Fruit fly (Drosophila melanogaster) whole organism, embryonic: Measurements from ENCODE around the gene CG6180.
A peak's percentile ranks its signal among the peaks of the same experiment; 100 is the strongest.

Experiments used
- ATbp ChIP-seq: fragments of 200-800 bp; sonication (Bioruptor generic); optimal IDR thresholded peaks from 2 replicates; lab custom pipeline; 2017; ENCODE audit warnings: missing biosample characterization, mild to moderate bottlenecking, missing genetic modification characterization, missing genetic modification reagents
- Atf3 ChIP-seq: fragments of 200-800 bp; sonication (Bioruptor generic); optimal IDR thresholded peaks from 3 replicates; lab custom pipeline; 2016; ENCODE audit warnings: missing biosample characterization, missing genetic modification characterization
- BtbVII ChIP-seq: fragments of 200-800 bp; sonication (Bioruptor generic); optimal IDR thresholded peaks from 3 replicates; lab custom pipeline; 2017; ENCODE audit warnings: missing biosample characterization, mild to moderate bottlenecking, missing genetic modification characterization
- CG10267 ChIP-seq: fragments of 200-800 bp; sonication (Bioruptor generic); optimal IDR thresholded peaks from 2 replicates; lab custom pipeline; 2018; ENCODE audit warnings: missing biosample characterization, mild to moderate bottlenecking, missing genetic modification characterization, moderate library complexity
- CG12155 ChIP-seq: fragments of 200-800 bp; sonication (Bioruptor generic); optimal IDR thresholded peaks from 3 replicates; lab custom pipeline; 2016; ENCODE audit warnings: missing biosample characterization, missing genetic modification characterization
- CG1602 ChIP-seq: fragments of 200-800 bp; sonication (Bioruptor generic); optimal IDR thresholded peaks from 3 replicates; lab custom pipeline; 2016; ENCODE audit warnings: missing biosample characterization, missing genetic modification characterization
- CG17912 ChIP-seq: fragments of 200-800 bp; sonication (Bioruptor generic); optimal IDR thresholded peaks from 2 replicates; lab custom pipeline; 2018; ENCODE audit warnings: missing biosample characterization, mild to moderate bottlenecking, missing genetic modification characterization
- CG2199 ChIP-seq: fragments of 200-800 bp; sonication (Bioruptor generic); IDR thresholded peaks from 3 replicates; pipeline ENCODE4 v1.3.6; 2022; ENCODE audit warnings: missing biosample characterization, missing genetic modification characterization
- CG2875 ChIP-seq: fragments of 200-800 bp; sonication (Bioruptor generic); optimal IDR thresholded peaks from 2 replicates; lab custom pipeline; 2017; ENCODE audit warnings: missing biosample characterization, mild to moderate bottlenecking, missing genetic modification characterization, missing genetic modification reagents
- CG30403 ChIP-seq: fragments of 200-800 bp; sonication (Bioruptor generic); optimal IDR thresholded peaks from 3 replicates; lab custom pipeline; 2016; ENCODE audit warnings: missing biosample characterization, missing genetic modification characterization
- CG32772 ChIP-seq: fragments of 200-800 bp; sonication (Bioruptor generic); IDR thresholded peaks from 2 replicates; pipeline ENCODE4 v1.3.6; 2022; ENCODE audit warnings: missing biosample characterization, missing genetic modification characterization
- CG3838 ChIP-seq: fragments of 200-800 bp; sonication (Bioruptor generic); optimal IDR thresholded peaks from 3 replicates; lab custom pipeline; 2016; ENCODE audit warnings: missing biosample characterization, missing genetic modification characterization
- CG3995 ChIP-seq: fragments of 200-800 bp; sonication (Bioruptor generic); optimal IDR thresholded peaks from 3 replicates; lab custom pipeline; 2016; ENCODE audit warnings: missing biosample characterization, missing genetic modification characterization
- CG5245 ChIP-seq: fragments of 200-800 bp; sonication (Bioruptor generic); optimal IDR thresholded peaks from 3 replicates; lab custom pipeline; 2016; ENCODE audit warnings: missing biosample characterization, missing genetic modification characterization
- CG7745 ChIP-seq: fragments of 200-800 bp; sonication (Bioruptor generic); optimal IDR thresholded peaks from 2 replicates; lab custom pipeline; 2018; ENCODE audit warnings: missing biosample characterization, mild to moderate bottlenecking, missing genetic modification characterization, moderate library complexity
- CG7928 ChIP-seq: fragments of 200-800 bp; sonication (Bioruptor generic); optimal IDR thresholded peaks from 2 replicates; lab custom pipeline; 2017; ENCODE audit warnings: missing biosample characterization, mild to moderate bottlenecking, missing genetic modification characterization
- CG9932 ChIP-seq: fragments of 200-800 bp; sonication (Bioruptor generic); IDR thresholded peaks from 2 replicates; pipeline ENCODE4 v1.3.6; 2022; ENCODE audit warnings: missing biosample characterization, missing genetic modification characterization
- Dp ChIP-seq: fragments of 200-800 bp; sonication (Bioruptor generic); optimal IDR thresholded peaks from 2 replicates; lab custom pipeline; 2018; ENCODE audit warnings: missing biosample characterization, mild to moderate bottlenecking, missing genetic modification characterization, moderate library complexity
- GATAe ChIP-seq: fragments of 200-800 bp; sonication (Bioruptor generic); conservative IDR thresholded peaks from 2 replicates; pipeline ENCODE4 v1.3.6; 2022; ENCODE audit warnings: missing biosample characterization, missing genetic modification characterization
- Hey ChIP-seq: fragments of 200-800 bp; sonication (Bioruptor generic); optimal IDR thresholded peaks from 3 replicates; lab custom pipeline; 2018; ENCODE audit warnings: missing biosample characterization, mild to moderate bottlenecking, missing genetic modification characterization
- Hsf ChIP-seq: fragments of 200-800 bp; sonication (Bioruptor generic); optimal IDR thresholded peaks from 3 replicates; lab custom pipeline; 2016; ENCODE audit warnings: missing biosample characterization, missing genetic modification characterization
- Myb ChIP-seq: fragments of 200-800 bp; sonication (Bioruptor generic); optimal IDR thresholded peaks from 2 replicates; lab custom pipeline; 2016; ENCODE audit warnings: missing biosample characterization, missing genetic modification characterization
- Scr ChIP-seq: fragments of 200-800 bp; sonication (Bioruptor generic); IDR thresholded peaks from 2 replicates; pipeline ENCODE4 v1.3.6; 2022; ENCODE audit warnings: missing biosample characterization, missing genetic modification characterization; ENCODE audit not compliant: partially characterized antibody
- Sin3A ChIP-seq: fragments of >200 bp; optimal IDR thresholded peaks from 2 replicates; lab custom pipeline; 2018
- Taf1 ChIP-seq: fragments of 200-800 bp; sonication (Bioruptor generic); IDR thresholded peaks from 2 replicates; pipeline ENCODE4 v1.3.6; 2022; ENCODE audit warnings: missing biosample characterization, missing genetic modification characterization
- Vsx1 ChIP-seq: fragments of 200-800 bp; sonication (Bioruptor generic); optimal IDR thresholded peaks from 2 replicates; lab custom pipeline; 2017; ENCODE audit warnings: missing biosample characterization, mild to moderate bottlenecking, missing genetic modification characterization, missing genetic modification reagents
- ab ChIP-seq: fragments of 200-800 bp; sonication (Bioruptor generic); optimal IDR thresholded peaks from 2 replicates; lab custom pipeline; 2016; ENCODE audit warnings: missing biosample characterization, missing genetic modification characterization
- ara ChIP-seq: fragments of 200-800 bp; sonication (Bioruptor generic); IDR thresholded peaks from 2 replicates; pipeline ENCODE4 v1.3.6; 2022; ENCODE audit warnings: missing biosample characterization, missing genetic modification characterization
- bbx ChIP-seq: fragments of 200-800 bp; sonication (Bioruptor generic); IDR thresholded peaks from 2 replicates; pipeline ENCODE4 v1.3.6; 2022; ENCODE audit warnings: missing biosample characterization, missing genetic modification characterization; ENCODE audit not compliant: partially characterized antibody
- chinmo ChIP-seq: fragments of 200-800 bp; sonication (Bioruptor generic); IDR thresholded peaks from 4 replicates; pipeline ENCODE4 v1.3.6; 2022; ENCODE audit warnings: missing biosample characterization, missing genetic modification characterization; ENCODE audit not compliant: partially characterized antibody
- corto ChIP-seq: fragments of 200-800 bp; sonication (Bioruptor generic); optimal IDR thresholded peaks from 2 replicates; lab custom pipeline; 2016; ENCODE audit warnings: missing biosample characterization, mild to moderate bottlenecking, missing genetic modification characterization, moderate library complexity
- dan ChIP-seq: fragments of 200-800 bp; sonication (Bioruptor generic); IDR thresholded peaks from 2 replicates; pipeline ENCODE4 v1.3.6; 2022; ENCODE audit warnings: missing biosample characterization, missing genetic modification characterization
- dimm ChIP-seq: fragments of 200-800 bp; sonication (Bioruptor generic); IDR thresholded peaks from 2 replicates; pipeline ENCODE4 v1.3.6; 2022; ENCODE audit warnings: missing biosample characterization, missing genetic modification characterization
- ems ChIP-seq: fragments of 200-800 bp; sonication (Bioruptor generic); optimal IDR thresholded peaks from 3 replicates; lab custom pipeline; 2016; ENCODE audit warnings: missing biosample characterization, missing genetic modification characterization
- fd3F ChIP-seq: fragments of 200-800 bp; sonication (Bioruptor generic); optimal IDR thresholded peaks from 2 replicates; lab custom pipeline; 2018; ENCODE audit warnings: missing biosample characterization, mild to moderate bottlenecking, missing genetic modification characterization, moderate library complexity
- fru ChIP-seq: fragments of >200 bp; optimal IDR thresholded peaks from 2 replicates; lab custom pipeline; 2017
- gsb ChIP-seq: fragments of 200-800 bp; sonication (Bioruptor generic); IDR thresholded peaks from 2 replicates; pipeline ENCODE4 v1.3.6; 2022; ENCODE audit warnings: missing biosample characterization, missing genetic modification characterization
- gt ChIP-seq: fragments of 200-800 bp; sonication (Bioruptor generic); IDR thresholded peaks from 2 replicates; pipeline ENCODE4 v1.3.6; 2022; ENCODE audit warnings: missing biosample characterization, missing genetic modification characterization
- ham ChIP-seq: fragments of 200-800 bp; sonication (Bioruptor generic); IDR thresholded peaks from 2 replicates; pipeline ENCODE4 v1.3.6; 2022; ENCODE audit warnings: missing biosample characterization, missing genetic modification characterization
- ind ChIP-seq: fragments of 200-800 bp; sonication (Bioruptor generic); optimal IDR thresholded peaks from 3 replicates; lab custom pipeline; 2016; ENCODE audit warnings: missing biosample characterization, missing genetic modification characterization
- lov ChIP-seq, 2 experiments: fragments of 200-800 bp in 1 of 2; fragments of >200 bp in 1 of 2; sonication (Bioruptor generic) in 1 of 2; IDR thresholded peaks in 1 of 2; optimal IDR thresholded peaks in 1 of 2; 2 replicates in 1 of 2; 3 replicates in 1 of 2; pipeline versions ENCODE4 v1.3.6 to Lab custom; 2017 to 2022; ENCODE audit warnings: missing biosample characterization in 1 of 2, missing genetic modification characterization in 1 of 2
- p53 ChIP-seq: fragments of 200-800 bp; sonication (Bioruptor generic); optimal IDR thresholded peaks from 2 replicates; lab custom pipeline; 2016; ENCODE audit warnings: missing biosample characterization, missing genetic modification characterization
- pita ChIP-seq: fragments of 200-800 bp; sonication (Bioruptor generic); optimal IDR thresholded peaks from 2 replicates; lab custom pipeline; 2017; ENCODE audit warnings: missing biosample characterization, mild to moderate bottlenecking, missing genetic modification characterization
- repo ChIP-seq: fragments of 200-800 bp; sonication (Bioruptor generic); optimal IDR thresholded peaks from 2 replicates; lab custom pipeline; 2016; ENCODE audit warnings: missing biosample characterization, missing genetic modification characterization
- ssp ChIP-seq: fragments of 200-800 bp; sonication (Bioruptor generic); IDR thresholded peaks from 2 replicates; pipeline ENCODE4 v1.3.6; 2022; ENCODE audit warnings: missing biosample characterization, missing genetic modification characterization
- sug ChIP-seq: fragments of 200-800 bp; optimal IDR thresholded peaks from 2 replicates; lab custom pipeline; 2019; ENCODE audit warnings: missing biosample characterization, mild to moderate bottlenecking, missing genetic modification characterization, moderate library complexity
- tna ChIP-seq: fragments of 200-800 bp; sonication (Bioruptor generic); IDR thresholded peaks from 2 replicates; pipeline ENCODE4 v1.3.6; 2022; ENCODE audit warnings: missing biosample characterization, missing genetic modification characterization; ENCODE audit not compliant: partially characterized antibody
- trh ChIP-seq: fragments of 200-800 bp; sonication (Bioruptor generic); optimal IDR thresholded peaks from 2 replicates; lab custom pipeline; 2016; ENCODE audit warnings: missing biosample characterization, missing genetic modification characterization
- tup ChIP-seq: fragments of 200-800 bp; sonication (Bioruptor generic); optimal IDR thresholded peaks from 2 replicates; lab custom pipeline; 2016; ENCODE audit warnings: missing biosample characterization, mild to moderate bottlenecking, missing genetic modification characterization, moderate library complexity
- twi ChIP-seq: fragments of 200-800 bp; optimal IDR thresholded peaks from 2 replicates; lab custom pipeline; 2019; ENCODE audit warnings: missing biosample characterization, mild to moderate bottlenecking, missing genetic modification characterization, moderate library complexity
- wor ChIP-seq: fragments of 200-800 bp; sonication (Bioruptor generic); IDR thresholded peaks from 2 replicates; pipeline ENCODE4 v1.3.6; 2022; ENCODE audit warnings: missing biosample characterization, missing genetic modification characterization

The CG6180 gene

dm6 chr2L:12704418-12704920 is 3.0 kb upstream of the CG6180 start, which contains the start of the genes CG5776 and spict (continued):
- TF ChIP-seq Myb (GFP tag; lab: Kevin White, UChicago) (peak; percentile 22), sug (tag; lab: Kevin White, UChicago) (peak; percentile 78), tup (GFP tag; lab: Kevin White, UChicago) (no peak), Hsf (GFP tag; lab: Kevin White, UChicago) (peak; percentile 60), CG12155 (GFP tag; lab: Kevin White, UChicago) (peak; percentile 22), CG3995 (no peak), dimm (GFP tag; lab: Robert Waterston, UW) (no peak), Dp (GFP tag; lab: Kevin White, UChicago) (peak; percentile 56), Scr (GFP tag; lab: Robert Waterston, UW) (peak; percentile 60), fru (lab: Kevin White, UChicago) (no peak), CG32772 (peak; percentile 84), Sin3A (lab: Kevin White, UChicago) (peak; percentile 87), trh (GFP tag; lab: Kevin White, UChicago) (no peak), ab (GFP tag; lab: Kevin White, UChicago) (no peak), CG2199 (GFP tag; lab: Robert Waterston, UW) (no peak), CG17912 (GFP tag; lab: Kevin White, UChicago) (no peak), CG7745 (no peak), corto (no peak), ATbp (GFP tag; lab: Kevin White, UChicago) (peak; percentile 18), Atf3 (GFP tag; lab: Kevin White, UChicago) (no peak), CG2875 (GFP tag; lab: Kevin White, UChicago) (no peak), fd3F (GFP tag; lab: Kevin White, UChicago) (peak; percentile 67), chinmo (GFP tag; lab: Robert Waterston, UW) (no peak), CG5245 (GFP tag; lab: Kevin White, UChicago) (no peak), bbx (GFP tag; lab: Robert Waterston, UW) (peak; percentile 35; the same call in 1 of the 2 replicates), gsb (GFP tag; lab: Robert Waterston, UW) (peak; percentile 34; the same call in 1 of the 2 replicates), ham (GFP tag; lab: Robert Waterston, UW) (0 out of 2 replicates have a peak, but pooled peaks have one; percentile 36), twi (tag; lab: Kevin White, UChicago) (peak; percentile 69), wor (GFP tag; lab: Robert Waterston, UW) (peak; percentile 73), p53 (GFP tag; lab: Kevin White, UChicago) (no peak), lov (optimal IDR thresholded peaks at IDR 0.05; lab: Kevin White, UChicago) (no peak), lov (GFP tag; IDR thresholded peaks at IDR 0.05; lab: Robert Waterston, UW) (no peak), Vsx1 (GFP tag; lab: Kevin White, UChicago) (no peak), CG10267 (tag; lab: Kevin White, UChicago) (peak; percentile 87), pita (GFP tag; lab: Kevin White, UChicago) (no peak), ssp (peak; percentile 64), CG3838 (GFP tag; lab: Kevin White, UChicago) (no peak), GATAe (GFP tag; lab: Robert Waterston, UW) (peak; percentile 54; the same call in 1 of the 2 replicates), dan (GFP tag; lab: Robert Waterston, UW) (no peak), ara (GFP tag; lab: Robert Waterston, UW) (peak; percentile 63; the same call in 1 of the 2 replicates), CG30403 (GFP tag; lab: Kevin White, UChicago) (peak; percentile 81), ems (GFP tag; lab: Kevin White, UChicago) (peak; percentile 10), CG9932 (peak; percentile 94), CG7928 (GFP tag; lab: Kevin White, UChicago) (peak; percentile 41), Hey (tag; lab: Kevin White, UChicago) (no peak), repo (GFP tag; lab: Kevin White, UChicago) (no peak), Taf1 (GFP tag; lab: Robert Waterston, UW) (no peak), gt (GFP tag; lab: Robert Waterston, UW) (0 out of 2 replicates have a peak, but pooled peaks have one; percentile 35), tna (GFP tag; lab: Robert Waterston, UW) (no peak; the same call in 1 of the 2 replicates), BtbVII (GFP tag; lab: Kevin White, UChicago) (peak; percentile 1), CG1602 (peak; percentile 57), ind (GFP tag; lab: Kevin White, UChicago) (peak; percentile 51)
